Worm (Caenorhabditis elegans): ENCODE data around the gene B0336.12.

Gene B0336.12

ce11 chrIII:5665710-5666109 lies 44.2 kb downstream of the B0336.12 start:
- no peak for TF ChIP-seq sea-1 (GFP tag; conservative IDR thresholded peaks at IDR 0.05)
- TF ChIP-seq ceh-36 (tag; optimal IDR thresholded peaks at IDR 0.05) = no peak
- no peak for TF ChIP-seq flt-1 (GFP tag; IDR thresholded peaks at IDR 0.05)
- no peak for TF ChIP-seq ama-1 (optimal IDR thresholded peaks at IDR 0.05)
- TF ChIP-seq ceh-13 (GFP tag; optimal IDR thresholded peaks at IDR 0.05) = no peak
- TF ChIP-seq pes-1 (GFP tag; IDR thresholded peaks at IDR 0.05) = no peak
- no peak for TF ChIP-seq scrt-1 (GFP tag; IDR thresholded peaks at IDR 0.05)
- no peak for TF ChIP-seq ets-7 (tag; optimal IDR thresholded peaks at IDR 0.05)
- no peak for TF ChIP-seq tbx-37 (GFP tag; conservative IDR thresholded peaks at IDR 0.05)
- TF ChIP-seq F13C5.2 (tag; optimal IDR thresholded peaks at IDR 0.05) = no peak
- no peak for TF ChIP-seq hnd-1 (tag; optimal IDR thresholded peaks at IDR 0.05)
- no peak for TF ChIP-seq B0310.2 (tag; optimal IDR thresholded peaks at IDR 0.05)
- no peak for TF ChIP-seq hmbx-1 (tag; optimal IDR thresholded peaks at IDR 0.05)
- TF ChIP-seq tra-4 (tag; optimal IDR thresholded peaks at IDR 0.05) = no peak

ce11 chrIII:5665278-5665677 lies 44.7 kb downstream of the B0336.12 start:
- TF ChIP-seq ets-7 (tag; optimal IDR thresholded peaks at IDR 0.05) (no peak), pes-1 (GFP tag; IDR thresholded peaks at IDR 0.05) (no peak), B0310.2 (tag; optimal IDR thresholded peaks at IDR 0.05) (no peak), aly-1 (tag; optimal IDR thresholded peaks at IDR 0.05) (no peak), scrt-1 (GFP tag; IDR thresholded peaks at IDR 0.05) (no peak), tra-4 (tag; optimal IDR thresholded peaks at IDR 0.05) (no peak), ceh-13 (GFP tag; optimal IDR thresholded peaks at IDR 0.05) (no peak), hnd-1 (tag; optimal IDR thresholded peaks at IDR 0.05) (no peak), hmbx-1 (tag; optimal IDR thresholded peaks at IDR 0.05) (no peak), tbx-11 (GFP tag; IDR thresholded peaks at IDR 0.05) (no peak), tbx-37 (GFP tag; conservative IDR thresholded peaks at IDR 0.05) (no peak)

- TF ChIP-seq ama-1 (optimal IDR thresholded peaks at IDR 0.05) (no peak), aly-1 (tag; optimal IDR thresholded peaks at IDR 0.05) (no peak), tbx-37 (GFP tag; conservative IDR thresholded peaks at IDR 0.05) (no peak), hmbx-1 (tag; optimal IDR thresholded peaks at IDR 0.05) (no peak), hnd-1 (tag; optimal IDR thresholded peaks at IDR 0.05) (no peak), ceh-13 (GFP tag; optimal IDR thresholded peaks at IDR 0.05) (no peak), F13C5.2 (tag; optimal IDR thresholded peaks at IDR 0.05) (no peak), tra-4 (tag; optimal IDR thresholded peaks at IDR 0.05) (no peak), ets-7 (tag; optimal IDR thresholded peaks at IDR 0.05) (no peak), hmg-4 (GFP tag; optimal IDR thresholded peaks at IDR 0.05) (no peak), pes-1 (GFP tag; IDR thresholded peaks at IDR 0.05) (no peak), ceh-36 (tag; optimal IDR thresholded peaks at IDR 0.05) (no peak), B0310.2 (tag; optimal IDR thresholded peaks at IDR 0.05) (no peak), scrt-1 (GFP tag; IDR thresholded peaks at IDR 0.05) (no peak), sea-1 (GFP tag; conservative IDR thresholded peaks at IDR 0.05) (no peak), flt-1 (GFP tag; IDR thresholded peaks at IDR 0.05) (no peak), tbx-11 (GFP tag; IDR thresholded peaks at IDR 0.05) (no peak)
Observed at ce11 chrIII:5663933-5664332, 46.0 kb downstream of the B0336.12 start, which contains the start of gene par-3. TSS of gene par-3 (plus strand) at chrIII:5664233.

- no peak for TF ChIP-seq sea-1 (GFP tag; conservative IDR thresholded peaks at IDR 0.05)
- TF ChIP-seq F13C5.2 (tag; optimal IDR thresholded peaks at IDR 0.05) = no peak
Observed at ce11 chrIII:5663521-5663920, 46.4 kb downstream of the B0336.12 start.

- TF ChIP-seq hmg-4 (GFP tag; optimal IDR thresholded peaks at IDR 0.05) = no peak
- TF ChIP-seq hnd-1 (tag; optimal IDR thresholded peaks at IDR 0.05) = no peak
- TF ChIP-seq F13C5.2 (tag; optimal IDR thresholded peaks at IDR 0.05) = no peak
- no peak for TF ChIP-seq ceh-13 (GFP tag; optimal IDR thresholded peaks at IDR 0.05)
- TF ChIP-seq pes-1 (GFP tag; IDR thresholded peaks at IDR 0.05) = no peak
Observed at ce11 chrIII:5660976-5661375, 49.0 kb downstream of the B0336.12 start, which contains the start of gene F54E7.6. TSS of gene F54E7.6 (minus strand) at chrIII:5661085.
